Worm (Caenorhabditis elegans) whole organism, L1 larva: ENCODE measurements around the gene Y19D10B.8.
A peak's percentile ranks its signal among the peaks of the same experiment; 100 is the strongest.

Experiments used
- C04F5.9 ChIP-seq: sonication (generic microtip); optimal IDR thresholded peaks from 2 replicates; lab custom pipeline; 2016; ENCODE audit warnings: missing genetic modification characterization, missing compliant biosample characterization
- C16A3.4 ChIP-seq: fragments of 150-350 bp; optimal IDR thresholded peaks from 2 replicates; lab custom pipeline; 2014; ENCODE audit warnings: missing biosample characterization, missing genetic modification characterization
- F16B12.6 ChIP-seq: fragments of 150-350 bp; optimal IDR thresholded peaks from 2 replicates; lab custom pipeline; 2014; ENCODE audit warnings: missing biosample characterization, missing genetic modification characterization
- Y116A8C.19 ChIP-seq: sonication (generic microtip); optimal IDR thresholded peaks from 2 replicates; lab custom pipeline; 2016; ENCODE audit warnings: missing compliant biosample characterization, missing genetic modification characterization, borderline replicate concordance
- aha-1 ChIP-seq: fragments of 150-350 bp; optimal IDR thresholded peaks from 2 replicates; lab custom pipeline; 2014; ENCODE audit warnings: missing biosample characterization, missing genetic modification characterization
- aly-2 ChIP-seq: fragments of 150-350 bp; optimal IDR thresholded peaks from 2 replicates; lab custom pipeline; 2014; ENCODE audit warnings: missing biosample characterization, missing genetic modification characterization
- ceh-63 ChIP-seq: fragments of 200-800 bp; sonication (Bioruptor generic); optimal IDR thresholded peaks from 2 replicates; lab custom pipeline; 2018; ENCODE audit warnings: mild to moderate bottlenecking, missing genetic modification characterization, missing compliant biosample characterization
- ceh-8 ChIP-seq: fragments of 200-800 bp; sonication (Bioruptor generic); optimal IDR thresholded peaks from 2 replicates; lab custom pipeline; 2018; ENCODE audit warnings: mild to moderate bottlenecking, missing genetic modification characterization, moderate library complexity, missing compliant biosample characterization
- ceh-90 ChIP-seq: sonication (generic microtip); optimal IDR thresholded peaks from 2 replicates; lab custom pipeline; 2016; ENCODE audit warnings: missing genetic modification characterization, missing compliant biosample characterization
- ces-1 ChIP-seq: fragments of 150-350 bp; optimal IDR thresholded peaks from 2 replicates; lab custom pipeline; 2014; ENCODE audit warnings: missing biosample characterization, missing genetic modification reagents, missing genetic modification characterization
- dpl-1 ChIP-seq, 3 experiments: fragments of 150-350 bp in 2 of 3; sonication (generic microtip) in 1 of 3; optimal IDR thresholded peaks; 2 replicates each; lab custom pipeline; 2014 to 2017; ENCODE audit warnings: missing biosample characterization in 3 of 3, missing genetic modification characterization in 3 of 3, missing genetic modification reagents in 3 of 3
- efl-1 ChIP-seq, 4 experiments: fragments of 150-350 bp; optimal IDR thresholded peaks in 3 of 4; peaks in 1 of 4; 1 replicate in 1 of 4; 2 replicates in 3 of 4; lab custom pipeline; 2014; ENCODE audit warnings: missing biosample characterization in 2 of 4, missing genetic modification characterization in 2 of 4, missing genetic modification reagents in 2 of 4
- efl-3 ChIP-seq: fragments of 200-800 bp; sonication (Bioruptor generic); optimal IDR thresholded peaks from 2 replicates; lab custom pipeline; 2018; ENCODE audit warnings: mild to moderate bottlenecking, missing genetic modification characterization, missing compliant biosample characterization
- egl-27 ChIP-seq, 2 experiments: fragments of 150-350 bp in 1 of 2; sonication (generic microtip); optimal IDR thresholded peaks; 3 replicates each; lab custom pipeline; 2017 to 2018; ENCODE audit warnings: missing biosample characterization in 2 of 2, missing genetic modification characterization in 2 of 2, missing genetic modification reagents in 2 of 2
- elt-2 ChIP-seq: sonication (generic microtip); optimal IDR thresholded peaks from 2 replicates; lab custom pipeline; 2016; ENCODE audit warnings: missing genetic modification characterization, mild to moderate bottlenecking, inconsistent platforms, missing compliant biosample characterization, missing genetic modification reagents
- elt-3 ChIP-seq, 6 experiments: fragments of 150-350 bp in 1 of 6; sonication (generic microtip); optimal IDR thresholded peaks; 2 replicates each; lab custom pipeline; 2017 to 2018; ENCODE audit warnings: missing biosample characterization in 6 of 6, missing genetic modification characterization in 6 of 6, inconsistent platforms in 1 of 6
- ets-5 ChIP-seq: fragments of 200-800 bp; sonication (Bioruptor generic); IDR thresholded peaks from 2 replicates; pipeline ENCODE4 v1.3.6; 2022; ENCODE audit warnings: missing genetic modification characterization, missing compliant biosample characterization
- fkh-10 ChIP-seq: sonication (generic microtip); optimal IDR thresholded peaks from 2 replicates; lab custom pipeline; 2017; ENCODE audit warnings: missing biosample characterization, missing genetic modification reagents, missing genetic modification characterization
- fkh-8 ChIP-seq: sonication (generic microtip); optimal IDR thresholded peaks from 2 replicates; lab custom pipeline; 2016; ENCODE audit warnings: mild to moderate bottlenecking, missing genetic modification characterization, missing compliant biosample characterization
- grh-1 ChIP-seq: fragments of 200-800 bp; sonication (Bioruptor generic); IDR thresholded peaks from 2 replicates; pipeline ENCODE4 v1.3.6; 2022; ENCODE audit warnings: missing genetic modification reagents, missing genetic modification characterization, missing compliant biosample characterization
- hlh-17 ChIP-seq: fragments of 200-800 bp; sonication (Bioruptor generic); optimal IDR thresholded peaks from 2 replicates; lab custom pipeline; 2018; ENCODE audit warnings: missing genetic modification characterization, mild to moderate bottlenecking, missing compliant biosample characterization, moderate library complexity, borderline replicate concordance
- hpl-2 ChIP-seq: fragments of 150-350 bp; optimal IDR thresholded peaks from 2 replicates; lab custom pipeline; 2014; ENCODE audit warnings: missing biosample characterization, missing genetic modification reagents, missing genetic modification characterization
- irx-1 ChIP-seq: sonication (generic microtip); optimal IDR thresholded peaks from 2 replicates; lab custom pipeline; 2016; ENCODE audit warnings: missing genetic modification characterization, missing compliant biosample characterization
- jun-1 ChIP-seq: fragments of 150-350 bp; optimal IDR thresholded peaks from 2 replicates; lab custom pipeline; 2014; ENCODE audit warnings: missing biosample characterization, missing genetic modification reagents, missing genetic modification characterization
- lin-14 ChIP-seq: fragments of 200-800 bp; sonication (Bioruptor generic); optimal IDR thresholded peaks from 2 replicates; lab custom pipeline; 2018; ENCODE audit warnings: mild to moderate bottlenecking, missing genetic modification characterization, moderate library complexity, missing compliant biosample characterization
- lin-15B ChIP-seq: fragments of 150-350 bp; sonication (generic microtip); optimal IDR thresholded peaks from 3 replicates; lab custom pipeline; 2014; ENCODE audit warnings: missing biosample characterization, missing genetic modification characterization
- lir-3 ChIP-seq: sonication (generic microtip); optimal IDR thresholded peaks from 2 replicates; lab custom pipeline; 2016; ENCODE audit warnings: mild to moderate bottlenecking, missing genetic modification characterization, moderate library complexity, missing compliant biosample characterization; ENCODE audit not compliant: poor library complexity
- lsy-2 ChIP-seq, 2 experiments: fragments of 150-350 bp; optimal IDR thresholded peaks; 2 replicates each; lab custom pipeline; 2014; ENCODE audit warnings: missing biosample characterization in 2 of 2, missing genetic modification characterization in 2 of 2
- mdl-1 ChIP-seq, 2 experiments: fragments of 150-350 bp; optimal IDR thresholded peaks; 2 replicates each; lab custom pipeline; 2014 to 2017; ENCODE audit warnings: missing biosample characterization in 2 of 2, missing genetic modification characterization in 2 of 2, inconsistent platforms in 1 of 2
- mef-2 ChIP-seq: fragments of 150-350 bp; optimal IDR thresholded peaks from 2 replicates; lab custom pipeline; 2014; ENCODE audit warnings: missing biosample characterization, missing genetic modification characterization
- nhr-11 ChIP-seq: fragments of 150-350 bp; optimal IDR thresholded peaks from 2 replicates; lab custom pipeline; 2014; ENCODE audit warnings: missing biosample characterization, missing genetic modification characterization
- nhr-12 ChIP-seq: sonication (generic microtip); optimal IDR thresholded peaks from 2 replicates; lab custom pipeline; 2017; ENCODE audit warnings: missing biosample characterization, missing genetic modification characterization
- nhr-28 ChIP-seq: fragments of 150-350 bp; optimal IDR thresholded peaks from 2 replicates; lab custom pipeline; 2014; ENCODE audit warnings: missing biosample characterization, missing genetic modification characterization
- nhr-47 ChIP-seq: sonication (generic microtip); optimal IDR thresholded peaks from 2 replicates; lab custom pipeline; 2016; ENCODE audit warnings: mild to moderate bottlenecking, missing genetic modification characterization, moderate library complexity, missing compliant biosample characterization
- nhr-76 ChIP-seq: sonication (generic microtip); optimal IDR thresholded peaks from 2 replicates; lab custom pipeline; 2017; ENCODE audit warnings: missing biosample characterization, missing genetic modification characterization
- nhr-84 ChIP-seq: sonication (generic microtip); optimal IDR thresholded peaks from 2 replicates; lab custom pipeline; 2017; ENCODE audit warnings: missing biosample characterization, missing genetic modification characterization
- nhr-85 ChIP-seq: sonication (generic microtip); peaks from one replicate; lab custom pipeline; 2016; ENCODE audit warnings: missing genetic modification characterization, inconsistent platforms, missing compliant biosample characterization
- pax-3 ChIP-seq: fragments of 200-800 bp; sonication (Bioruptor generic); optimal IDR thresholded peaks from 2 replicates; lab custom pipeline; 2018; ENCODE audit warnings: mild to moderate bottlenecking, missing genetic modification characterization, moderate library complexity, missing compliant biosample characterization
- pqm-1 ChIP-seq: sonication (generic microtip); optimal IDR thresholded peaks from 3 replicates; lab custom pipeline; 2017; ENCODE audit warnings: missing biosample characterization, missing genetic modification characterization
- rnt-1 ChIP-seq: sonication (generic microtip); optimal IDR thresholded peaks from 2 replicates; lab custom pipeline; 2016; ENCODE audit warnings: mild to moderate bottlenecking, missing genetic modification characterization, moderate library complexity, missing compliant biosample characterization
- snu-23 ChIP-seq: sonication (generic microtip); optimal IDR thresholded peaks from 2 replicates; lab custom pipeline; 2016; ENCODE audit warnings: missing genetic modification characterization, missing compliant biosample characterization
- sptf-1 ChIP-seq: fragments of 150-350 bp; optimal IDR thresholded peaks from 2 replicates; lab custom pipeline; 2014; ENCODE audit warnings: missing biosample characterization, missing genetic modification characterization
- sup-37 ChIP-seq: fragments of 200-800 bp; sonication (Bioruptor generic); optimal IDR thresholded peaks from 2 replicates; lab custom pipeline; 2018; ENCODE audit warnings: mild to moderate bottlenecking, missing genetic modification characterization, missing compliant biosample characterization
- swsn-7 ChIP-seq: sonication (generic microtip); optimal IDR thresholded peaks from 2 replicates; lab custom pipeline; 2016; ENCODE audit warnings: missing genetic modification characterization, missing compliant biosample characterization
- tbx-2 ChIP-seq: sonication (generic microtip); optimal IDR thresholded peaks from 2 replicates; lab custom pipeline; 2016; ENCODE audit warnings: missing genetic modification characterization, missing compliant biosample characterization
- unc-130 ChIP-seq: fragments of 150-350 bp; optimal IDR thresholded peaks from 2 replicates; lab custom pipeline; 2017; ENCODE audit warnings: missing biosample characterization, missing genetic modification characterization, inconsistent platforms
- unc-62 ChIP-seq: fragments of 150-350 bp; optimal IDR thresholded peaks from 2 replicates; lab custom pipeline; 2014; ENCODE audit warnings: missing biosample characterization, missing genetic modification reagents, missing genetic modification characterization
- unc-86 ChIP-seq: sonication (generic microtip); optimal IDR thresholded peaks from 2 replicates; lab custom pipeline; 2016; ENCODE audit warnings: missing genetic modification characterization, missing compliant biosample characterization
- zag-1 ChIP-seq: fragments of 150-350 bp; optimal IDR thresholded peaks from 2 replicates; lab custom pipeline; 2014; ENCODE audit warnings: missing biosample characterization, missing genetic modification characterization
- ztf-11 ChIP-seq, 2 experiments: sonication (generic microtip); optimal IDR thresholded peaks; 2 replicates each; lab custom pipeline; 2016 to 2017; ENCODE audit warnings: missing genetic modification characterization in 2 of 2, missing biosample characterization in 1 of 2, missing compliant biosample characterization in 1 of 2
- ztf-4 ChIP-seq: fragments of 150-350 bp; optimal IDR thresholded peaks from 2 replicates; lab custom pipeline; 2014; ENCODE audit warnings: missing biosample characterization, missing genetic modification characterization

The Y19D10B.8 gene

DNA sequence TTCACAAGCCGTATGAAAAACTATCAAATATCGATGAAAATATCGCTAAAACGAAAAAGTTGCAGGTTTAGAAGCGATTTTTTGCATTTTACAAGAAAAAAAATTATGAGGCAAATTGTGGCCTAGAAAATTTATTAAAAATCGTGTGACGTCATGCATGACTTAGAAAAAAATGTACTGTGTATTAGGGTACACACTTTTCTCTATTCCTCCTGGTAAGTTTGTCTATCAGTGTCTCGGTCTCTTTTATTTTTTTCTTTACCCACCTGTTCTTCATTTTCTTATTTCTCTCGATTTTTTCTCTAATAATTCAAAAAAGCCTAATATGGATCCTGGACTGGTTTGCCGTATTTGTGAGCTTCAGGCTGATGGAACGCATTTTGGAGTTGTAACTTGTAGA lies 15.7 kb downstream of the Y19D10B.8 start, which contains the start of gene nhr-227:
TSS of gene nhr-227 (plus strand) at position 326 of the 400 bp plus-strand sequence.
- TF ChIP-seq efl-1 (optimal IDR thresholded peaks at IDR 0.05; lab: Kevin White, UChicago): no peak
- peak in 1 of 2 experiments; percentile 89 for TF ChIP-seq efl-1 (GFP tag; optimal IDR thresholded peaks at IDR 0.05 in 1 of 2; lab: Kevin White, UChicago)
- no peak for TF ChIP-seq lir-3 (tag; lab: Kevin White, UChicago)
- no peak for TF ChIP-seq fkh-10 (GFP tag; lab: Kevin White, UChicago)

- TF ChIP-seq sptf-1 (tag; lab: Kevin White, UChicago) (no peak), nhr-28 (tag; lab: Kevin White, UChicago) (no peak), unc-86 (no peak), ceh-90 (tag; lab: Kevin White, UChicago) (no peak), sup-37 (no peak), mdl-1 (tag; optimal IDR thresholded peaks at IDR 0.05; lab: Kevin White, UChicago) (peak in 1 of 2 experiments; percentile 7), lin-15B (tag; lab: Kevin White, UChicago) (no peak), lin-14 (peak; percentile 96), hlh-17 (GFP tag; lab: Kevin White, UChicago) (no peak), ces-1 (GFP tag; lab: Kevin White, UChicago) (no peak), F16B12.6 (no peak), aha-1 (tag; lab: Kevin White, UChicago) (no peak), nhr-12 (tag; lab: Kevin White, UChicago) (no peak), pax-3 (no peak), grh-1 (GFP tag; lab: Robert Waterston, UW) (no peak), aly-2 (no peak), nhr-11 (no peak), fkh-10 (GFP tag; lab: Kevin White, UChicago) (no peak), elt-3 (tag; optimal IDR thresholded peaks at IDR 0.05; lab: Kevin White, UChicago) (peak in 1 of 6 experiments; percentile 47), nhr-47 (tag; lab: Kevin White, UChicago) (peak; percentile 43), ets-5 (GFP tag; lab: Robert Waterston, UW) (no peak), pqm-1 (tag; lab: Kevin White, UChicago) (no peak), dpl-1 (GFP tag; optimal IDR thresholded peaks at IDR 0.05; lab: Kevin White, UChicago) (peak in 2 of 3 experiments; percentile 9 to 56), ztf-4 (no peak), irx-1 (tag; lab: Kevin White, UChicago) (peak; percentile 30), nhr-84 (tag; lab: Kevin White, UChicago) (no peak), C04F5.9 (tag; lab: Kevin White, UChicago) (no peak), jun-1 (tag; lab: Kevin White, UChicago) (no peak), nhr-76 (tag; lab: Kevin White, UChicago) (no peak), ceh-63 (GFP tag; lab: Kevin White, UChicago) (no peak), tbx-2 (tag; lab: Kevin White, UChicago) (peak; percentile 30), egl-27 (tag; optimal IDR thresholded peaks at IDR 0.05; lab: Kevin White, UChicago) (no peak), elt-2 (tag; lab: Kevin White, UChicago) (no peak), swsn-7 (peak; percentile 23), snu-23 (GFP tag; lab: Kevin White, UChicago) (peak; percentile 62), mef-2 (tag; lab: Kevin White, UChicago) (no peak), C16A3.4 (tag; lab: Kevin White, UChicago) (peak; percentile 45), rnt-1 (peak; percentile 46), fkh-8 (tag; lab: Kevin White, UChicago) (peak; percentile 35), hpl-2 (GFP tag; lab: Kevin White, UChicago) (no peak), ceh-8 (GFP tag; lab: Kevin White, UChicago) (no peak), nhr-85 (tag; lab: Kevin White, UChicago) (no peak), unc-62 (GFP tag; lab: Kevin White, UChicago) (no peak), lsy-2 (tag; optimal IDR thresholded peaks at IDR 0.05; lab: Kevin White, UChicago) (peak; percentile 29 to 73), unc-130 (tag; lab: Kevin White, UChicago) (peak; percentile 37), Y116A8C.19 (tag; lab: Kevin White, UChicago) (no peak), zag-1 (tag; lab: Kevin White, UChicago) (no peak), ztf-11 (tag; optimal IDR thresholded peaks at IDR 0.05; lab: Kevin White, UChicago) (no peak), efl-3 (GFP tag; lab: Kevin White, UChicago) (no peak)
These were observed 19.3 kb downstream of the Y19D10B.8 start, which contains the start of gene nhr-228 for ce11 chrV:2281499-2281898. Gene nhr-228 (plus strand): TSS chrV:2281759.
